Worm (Caenorhabditis elegans) whole organism, dauer: ENCODE results near the gene prx-2.

Experiments used
- unc-62 ChIP-seq: sonication (generic microtip); optimal IDR thresholded peaks from 2 replicates; lab custom pipeline; 2017; ENCODE audit warnings: missing biosample characterization, missing genetic modification reagents, missing genetic modification characterization

The prx-2 gene

DNA sequence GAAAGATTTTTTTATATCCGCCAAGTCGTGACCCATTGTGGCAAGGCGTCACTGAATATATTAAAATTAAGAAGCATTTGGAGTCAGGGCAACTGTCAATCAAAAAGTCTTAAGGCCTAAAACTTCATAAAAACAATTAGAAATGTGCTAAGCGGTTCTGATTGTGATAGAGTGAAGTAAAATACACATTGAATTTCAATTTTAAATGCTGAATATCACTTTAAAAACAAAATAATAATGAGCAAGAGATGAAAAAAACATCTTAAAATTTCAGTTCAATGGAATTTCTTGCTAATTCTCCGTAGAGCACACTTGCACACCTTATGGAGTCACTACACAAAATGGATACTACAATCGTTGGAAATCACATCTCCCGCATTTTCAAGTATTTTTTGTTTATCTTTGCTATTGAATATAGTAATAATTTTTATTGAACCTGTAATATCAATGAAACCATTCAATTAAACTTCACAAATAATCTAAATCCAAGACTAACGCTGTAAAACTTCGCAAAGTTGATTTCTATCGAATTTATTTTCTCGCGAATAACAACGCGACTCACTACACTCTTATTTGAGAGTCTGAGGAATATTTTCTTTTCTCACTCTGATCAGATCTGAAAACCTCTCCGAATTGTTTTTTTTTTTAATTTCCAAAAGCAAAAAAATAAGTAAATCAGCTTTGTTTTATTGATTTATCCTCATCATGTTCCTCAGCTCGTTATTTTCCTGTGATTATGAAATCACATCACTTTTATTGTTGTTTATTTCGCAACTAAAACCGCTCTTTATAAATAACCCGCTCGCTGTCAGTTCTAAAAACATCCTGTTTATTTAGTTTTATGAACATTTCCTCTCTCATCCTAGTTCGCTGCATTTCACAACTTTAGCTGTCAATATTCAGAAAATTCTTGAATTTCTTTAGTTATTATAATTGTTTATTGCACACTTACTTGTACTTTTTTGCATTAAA, 8.2 kb upstream of the prx-2 start, which contains the start of gene mars-1:
TSS of gene mars-1 (minus strand) at position 51 of the 972 bp plus-strand sequence.
- no peak for TF ChIP-seq unc-62

- no peak for TF ChIP-seq unc-62
Observed at ce11 chrIV:11636409-11636723, 7.6 kb upstream of the prx-2 start, which contains the start of gene F58B3.6. TSS of gene F58B3.6 (plus strand) at chrIV:11636648.

- TF ChIP-seq unc-62, result no peak
Observed at ce11 chrIV:11638016-11638415, 5.9 kb upstream of the prx-2 start, which contains the start of gene rbm-17. TSS of gene rbm-17 (plus strand) at chrIV:11638316.

DNA sequence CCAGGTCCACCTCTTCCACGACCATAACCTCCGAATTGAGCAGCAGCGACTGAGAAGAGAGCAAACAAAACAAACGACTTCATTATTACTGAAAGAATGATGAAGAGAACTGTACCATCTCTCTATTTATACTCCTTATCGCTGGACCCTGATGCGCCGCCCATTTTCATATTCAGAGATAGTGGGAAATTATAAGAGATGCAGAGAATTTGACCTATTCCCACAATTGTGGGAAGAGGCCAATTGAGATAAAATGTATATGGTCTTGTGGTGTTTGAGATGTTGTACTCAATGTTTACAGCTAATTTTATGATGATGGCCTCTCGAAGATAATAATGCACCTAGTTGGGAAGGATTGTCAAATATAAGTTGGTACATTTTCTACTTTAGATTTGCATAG, 3.0 kb upstream of the prx-2 start, which contains the start of gene ttr-50:
TSS of gene ttr-50 (minus strand) at position 101 of the 400 bp plus-strand sequence.
- no peak for TF ChIP-seq unc-62

- no peak for TF ChIP-seq unc-62
Observed at ce11 chrIV:11641802-11642201, 2.1 kb upstream of the prx-2 start, which contains the start of gene ZK809.1. TSS of gene ZK809.1 (plus strand) at chrIV:11642102.

- no peak for TF ChIP-seq unc-62
Observed at ce11 chrIV:11644705-11645104, 776 bp downstream of the prx-2 start.

DNA sequence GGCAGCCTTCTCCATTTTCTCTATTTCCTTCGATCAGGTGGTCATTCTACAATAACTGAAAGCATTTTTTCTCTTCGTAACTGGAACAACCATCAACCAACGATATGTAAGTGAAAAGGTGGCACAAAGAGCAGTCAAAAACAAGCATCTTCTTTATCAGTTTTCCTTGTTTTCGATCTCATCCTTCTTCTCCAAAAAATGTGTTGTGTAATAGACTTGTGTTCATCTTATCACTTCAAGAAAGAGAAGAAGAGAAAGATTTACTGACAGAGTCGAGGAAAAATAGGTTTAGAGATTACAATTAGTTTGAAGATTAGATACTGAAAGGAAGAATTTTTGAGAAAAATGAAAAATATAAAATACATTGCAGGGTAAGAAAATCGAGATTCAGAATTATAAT, 1.4 kb downstream of the prx-2 start:
- TF ChIP-seq unc-62, result no peak

ce11 chrIV:11646908-11647307, 3.0 kb downstream of the prx-2 start:
- TF ChIP-seq unc-62, result no peak

DNA sequence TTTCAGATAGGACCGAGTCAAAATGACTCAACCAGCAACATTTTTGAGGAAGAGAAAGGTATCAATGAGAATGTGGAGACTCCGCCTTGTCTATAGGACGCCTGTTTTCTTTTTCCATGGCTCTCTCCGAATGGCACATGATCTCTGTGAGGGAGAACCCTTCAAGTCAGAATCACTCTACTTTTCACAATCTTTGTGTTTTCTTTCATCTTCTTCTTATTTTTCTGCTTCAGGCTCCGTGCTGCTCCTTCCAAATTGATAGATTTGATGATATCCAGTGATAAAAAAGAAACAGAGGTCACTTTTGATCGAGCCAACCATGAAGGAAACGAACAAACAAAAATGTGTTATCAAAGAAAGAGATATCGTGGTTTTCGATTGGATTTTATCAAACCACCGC, 5.1 kb downstream of the prx-2 start, which contains the start of gene ZK809.8:
TSS of gene ZK809.8 (minus strand) at position 34 of the 400 bp plus-strand sequence.
- no peak for TF ChIP-seq unc-62

DNA sequence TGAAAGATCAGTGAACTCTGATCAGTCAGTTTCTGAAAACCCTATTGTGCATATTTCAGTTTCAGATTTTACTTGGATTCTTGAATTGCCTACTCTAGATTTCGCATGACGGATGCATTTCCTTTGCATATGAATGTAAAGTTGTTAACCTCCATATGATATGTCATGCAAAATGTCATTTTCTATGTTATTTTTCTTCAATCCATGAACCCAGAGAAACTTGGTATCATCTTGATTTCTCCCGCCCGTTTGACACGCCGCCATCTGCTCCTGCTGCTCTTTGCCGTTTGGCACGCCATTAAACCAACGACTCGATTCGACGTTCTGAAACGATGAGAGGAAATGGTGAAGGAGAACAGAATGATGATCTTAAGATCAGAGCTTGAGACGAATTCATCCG, 6.4 kb downstream of the prx-2 start:
- no peak for TF ChIP-seq unc-62

DNA sequence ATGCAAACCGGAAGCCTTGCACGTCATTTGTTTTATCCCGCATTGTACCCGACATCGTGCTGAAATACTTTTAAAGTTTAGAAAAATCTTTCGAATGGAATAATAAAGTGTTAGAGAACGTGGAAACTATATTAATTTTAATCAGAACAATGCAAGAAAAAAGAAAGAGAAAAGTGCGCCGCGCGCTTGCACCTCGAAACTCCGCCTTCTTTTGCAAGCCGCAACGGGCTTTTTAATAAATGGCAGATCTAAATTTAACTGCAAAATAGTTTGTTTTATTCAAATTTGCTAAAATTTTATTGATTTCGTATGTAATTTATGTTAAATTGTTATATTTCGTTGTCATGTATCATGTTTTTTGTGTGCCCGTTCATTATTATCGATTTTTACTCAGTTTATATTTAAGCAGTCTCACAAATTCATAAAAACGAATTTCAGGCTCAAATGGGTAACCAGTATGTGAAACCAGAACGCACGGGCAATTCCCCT, 8.1 kb downstream of the prx-2 start, which contains the start of the genes acl-3 and ndub-6:
TSS of gene acl-3 (minus strand) at position 59 of the 489 bp plus-strand sequence.
TSS of gene ndub-6 (plus strand) at position 439 of the 489 bp plus-strand sequence.
- no peak for TF ChIP-seq unc-62

ce11 chrIV:11655370-11655769, 11.4 kb downstream of the prx-2 start, which contains the start of gene ent-1:
TSS of gene ent-1 (minus strand) at chrIV:11655470.
- TF ChIP-seq unc-62, result no peak

DNA sequence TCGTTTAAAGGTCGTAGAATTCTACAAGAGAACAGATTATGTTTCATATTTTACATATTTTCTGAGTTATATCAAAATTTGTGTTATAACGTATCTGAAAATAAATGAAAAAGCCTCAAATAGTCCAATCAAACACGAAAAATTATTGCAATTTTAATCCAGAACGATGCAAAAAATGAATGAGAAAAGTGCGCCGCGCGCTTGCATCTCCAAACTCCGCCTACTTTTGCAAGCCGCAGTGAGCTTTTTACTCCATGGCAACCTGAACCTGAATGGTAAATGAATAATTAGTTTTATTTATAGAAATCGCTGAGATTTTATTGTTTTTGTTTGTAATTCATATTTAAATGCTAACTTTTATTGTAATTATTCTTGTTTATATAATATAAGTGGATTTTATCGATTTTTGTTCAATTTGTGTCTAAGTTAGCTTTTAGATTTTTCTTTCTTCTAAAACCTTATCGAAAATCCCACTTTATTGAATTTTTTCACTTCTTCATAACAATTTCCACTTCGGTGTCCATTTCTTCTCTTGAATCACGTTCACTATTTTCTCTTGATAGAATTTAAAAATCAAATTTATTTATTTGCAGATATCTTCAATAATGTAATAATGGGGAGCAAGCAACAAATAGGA, 12.3 kb downstream of the prx-2 start, which contains the start of gene ZK809.5:
TSS of gene ZK809.5 (plus strand) at position 587 of the 637 bp plus-strand sequence.
- TF ChIP-seq unc-62, result no peak

DNA sequence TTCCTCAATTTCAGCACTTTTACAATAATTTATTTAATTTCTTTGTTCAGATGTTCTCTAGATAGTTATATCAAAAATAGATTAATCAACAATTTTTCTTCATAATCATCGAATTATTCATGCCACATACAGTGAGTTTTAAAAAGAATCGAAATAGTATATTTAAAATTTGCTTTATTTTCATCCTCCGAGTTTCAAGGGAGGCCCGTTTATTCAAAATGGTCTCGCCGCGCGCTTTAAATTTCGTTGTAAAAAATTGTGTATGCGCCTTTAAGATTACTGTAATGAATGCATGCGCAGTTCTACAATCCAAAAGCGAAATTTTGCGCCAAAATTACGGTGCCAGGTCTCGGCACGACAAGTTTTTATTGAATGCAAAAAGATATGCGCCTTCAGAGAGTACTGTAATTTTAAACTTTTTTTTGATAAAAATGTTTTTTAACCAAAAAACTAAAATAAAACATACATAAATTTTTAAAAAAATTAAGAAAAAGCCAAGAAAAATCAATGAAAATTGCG, 15.9 kb downstream of the prx-2 start, which contains the start of gene ZK792.1:
TSS of gene ZK792.1 (plus strand) at position 51 of the 519 bp plus-strand sequence.
- TF ChIP-seq unc-62, result no peak

DNA sequence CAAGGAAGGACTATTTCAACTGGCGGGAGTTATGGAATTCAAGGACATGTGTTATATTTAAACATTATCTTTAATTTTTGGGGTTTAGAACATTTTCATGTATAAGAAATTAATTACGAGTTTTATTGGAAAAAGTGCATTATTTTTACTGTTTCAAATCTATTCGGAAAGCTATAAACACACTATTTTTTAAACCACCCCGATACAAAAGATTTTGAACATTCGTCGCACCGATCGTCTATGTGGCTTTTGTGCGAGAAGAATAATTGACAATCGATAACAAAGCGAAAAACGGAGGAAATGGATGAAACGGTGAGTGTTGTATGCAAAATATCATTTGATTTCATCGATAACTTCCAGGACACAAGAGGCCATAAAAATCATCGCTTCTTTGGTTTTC, 21.1 kb downstream of the prx-2 start, which contains the start of gene ZK809.9:
TSS of gene ZK809.9 (plus strand) at position 301 of the 400 bp plus-strand sequence.
- TF ChIP-seq unc-62, result no peak

ce11 chrIV:11668001-11668400, 24.1 kb downstream of the prx-2 start, which contains the start of gene atg-4.2:
TSS of gene atg-4.2 (plus strand) at chrIV:11668024.
- no peak for TF ChIP-seq unc-62
